Worm (Caenorhabditis elegans) whole organism, L1 larva: Measurements from ENCODE around the gene T06D8.10.

Experiments
- C16A3.4 ChIP-seq: fragments of 150-350 bp; optimal IDR thresholded peaks from 2 replicates; lab custom pipeline; 2014; ENCODE audit warnings: missing biosample characterization, missing genetic modification characterization
- C34B4.2 ChIP-seq: sonication (generic microtip); optimal IDR thresholded peaks from 2 replicates; lab custom pipeline; 2017; ENCODE audit warnings: mild to moderate bottlenecking, missing genetic modification characterization, missing compliant biosample characterization
- F16B12.6 ChIP-seq: fragments of 150-350 bp; optimal IDR thresholded peaks from 2 replicates; lab custom pipeline; 2014; ENCODE audit warnings: missing biosample characterization, missing genetic modification characterization
- aha-1 ChIP-seq: fragments of 150-350 bp; optimal IDR thresholded peaks from 2 replicates; lab custom pipeline; 2014; ENCODE audit warnings: missing biosample characterization, missing genetic modification characterization
- ceh-8 ChIP-seq: fragments of 200-800 bp; sonication (Bioruptor generic); optimal IDR thresholded peaks from 2 replicates; lab custom pipeline; 2018; ENCODE audit warnings: mild to moderate bottlenecking, missing genetic modification characterization, moderate library complexity, missing compliant biosample characterization
- ceh-82 ChIP-seq, 3 experiments: fragments of 150-350 bp in 1 of 3; sonication (generic microtip) in 2 of 3; optimal IDR thresholded peaks; 2 replicates each; lab custom pipeline; 2014 to 2017; ENCODE audit warnings: missing biosample characterization in 3 of 3, missing genetic modification characterization in 3 of 3
- ceh-88 ChIP-seq: fragments of 200-800 bp; sonication (Bioruptor generic); IDR thresholded peaks from 2 replicates; pipeline ENCODE4 v1.3.6; 2022; ENCODE audit warnings: missing genetic modification characterization, missing compliant biosample characterization
- ceh-90 ChIP-seq: sonication (generic microtip); optimal IDR thresholded peaks from 2 replicates; lab custom pipeline; 2016; ENCODE audit warnings: missing genetic modification characterization, missing compliant biosample characterization
- dpl-1 ChIP-seq, 3 experiments: fragments of 150-350 bp in 2 of 3; sonication (generic microtip) in 1 of 3; optimal IDR thresholded peaks; 2 replicates each; lab custom pipeline; 2014 to 2017; ENCODE audit warnings: missing biosample characterization in 3 of 3, missing genetic modification characterization in 3 of 3, missing genetic modification reagents in 3 of 3
- dsc-1 ChIP-seq: sonication (generic microtip); optimal IDR thresholded peaks from 2 replicates; lab custom pipeline; 2016; ENCODE audit warnings: mild to moderate bottlenecking, missing genetic modification characterization, missing compliant biosample characterization
- efl-1 ChIP-seq, 4 experiments: fragments of 150-350 bp; optimal IDR thresholded peaks in 3 of 4; peaks in 1 of 4; 1 replicate in 1 of 4; 2 replicates in 3 of 4; lab custom pipeline; 2014; ENCODE audit warnings: missing biosample characterization in 2 of 4, missing genetic modification characterization in 2 of 4, missing genetic modification reagents in 2 of 4
- egl-27 ChIP-seq, 2 experiments: fragments of 150-350 bp in 1 of 2; sonication (generic microtip); optimal IDR thresholded peaks; 3 replicates each; lab custom pipeline; 2017 to 2018; ENCODE audit warnings: missing biosample characterization in 2 of 2, missing genetic modification characterization in 2 of 2, missing genetic modification reagents in 2 of 2
- elt-2 ChIP-seq: sonication (generic microtip); optimal IDR thresholded peaks from 2 replicates; lab custom pipeline; 2016; ENCODE audit warnings: missing genetic modification characterization, mild to moderate bottlenecking, inconsistent platforms, missing compliant biosample characterization, missing genetic modification reagents
- elt-3 ChIP-seq, 6 experiments: fragments of 150-350 bp in 1 of 6; sonication (generic microtip); optimal IDR thresholded peaks; 2 replicates each; lab custom pipeline; 2017 to 2018; ENCODE audit warnings: missing biosample characterization in 6 of 6, missing genetic modification characterization in 6 of 6, inconsistent platforms in 1 of 6
- fkh-4 ChIP-seq: sonication (generic microtip); optimal IDR thresholded peaks from 2 replicates; lab custom pipeline; 2016; ENCODE audit warnings: missing compliant biosample characterization, missing genetic modification characterization, borderline replicate concordance
- grh-1 ChIP-seq: fragments of 200-800 bp; sonication (Bioruptor generic); IDR thresholded peaks from 2 replicates; pipeline ENCODE4 v1.3.6; 2022; ENCODE audit warnings: missing genetic modification reagents, missing genetic modification characterization, missing compliant biosample characterization
- irx-1 ChIP-seq: sonication (generic microtip); optimal IDR thresholded peaks from 2 replicates; lab custom pipeline; 2016; ENCODE audit warnings: missing genetic modification characterization, missing compliant biosample characterization
- jun-1 ChIP-seq: fragments of 150-350 bp; optimal IDR thresholded peaks from 2 replicates; lab custom pipeline; 2014; ENCODE audit warnings: missing biosample characterization, missing genetic modification reagents, missing genetic modification characterization
- lin-14 ChIP-seq: fragments of 200-800 bp; sonication (Bioruptor generic); optimal IDR thresholded peaks from 2 replicates; lab custom pipeline; 2018; ENCODE audit warnings: mild to moderate bottlenecking, missing genetic modification characterization, moderate library complexity, missing compliant biosample characterization
- lin-35 ChIP-seq, 2 experiments: fragments of 150-350 bp; optimal IDR thresholded peaks; 2 replicates each; lab custom pipeline; 2014; ENCODE audit warnings: missing biosample characterization in 2 of 2, missing genetic modification characterization in 2 of 2, missing genetic modification reagents in 2 of 2
- lir-3 ChIP-seq: sonication (generic microtip); optimal IDR thresholded peaks from 2 replicates; lab custom pipeline; 2016; ENCODE audit warnings: mild to moderate bottlenecking, missing genetic modification characterization, moderate library complexity, missing compliant biosample characterization; ENCODE audit not compliant: poor library complexity
- mab-9 ChIP-seq: fragments of 200-800 bp; sonication (Bioruptor generic); IDR thresholded peaks from 2 replicates; pipeline ENCODE4 v1.3.6; 2022; ENCODE audit warnings: missing genetic modification reagents, missing genetic modification characterization, missing compliant biosample characterization
- nhr-11 ChIP-seq: fragments of 150-350 bp; optimal IDR thresholded peaks from 2 replicates; lab custom pipeline; 2014; ENCODE audit warnings: missing biosample characterization, missing genetic modification characterization
- nhr-20 ChIP-seq: sonication (generic microtip); optimal IDR thresholded peaks from 2 replicates; lab custom pipeline; 2016; ENCODE audit warnings: mild to moderate bottlenecking, missing genetic modification characterization, missing compliant biosample characterization
- nhr-237 ChIP-seq: fragments of 150-350 bp; optimal IDR thresholded peaks from 2 replicates; lab custom pipeline; 2014; ENCODE audit warnings: missing biosample characterization, missing genetic modification characterization
- nhr-77 ChIP-seq: fragments of 150-350 bp; optimal IDR thresholded peaks from 2 replicates; lab custom pipeline; 2014; ENCODE audit warnings: missing biosample characterization, missing genetic modification characterization
- nhr-84 ChIP-seq: sonication (generic microtip); optimal IDR thresholded peaks from 2 replicates; lab custom pipeline; 2017; ENCODE audit warnings: missing biosample characterization, missing genetic modification characterization
- nhr-90 ChIP-seq: sonication (generic microtip); optimal IDR thresholded peaks from 2 replicates; lab custom pipeline; 2016; ENCODE audit warnings: mild to moderate bottlenecking, missing genetic modification characterization, missing compliant biosample characterization; ENCODE audit not compliant: poor library complexity
- pag-3 ChIP-seq: sonication (generic microtip); optimal IDR thresholded peaks from 2 replicates; lab custom pipeline; 2017; ENCODE audit warnings: missing genetic modification characterization, mild to moderate bottlenecking, missing compliant biosample characterization, antibody characterized with exemption, borderline replicate concordance; ENCODE audit not compliant: insufficient read depth
- pax-3 ChIP-seq: fragments of 200-800 bp; sonication (Bioruptor generic); optimal IDR thresholded peaks from 2 replicates; lab custom pipeline; 2018; ENCODE audit warnings: mild to moderate bottlenecking, missing genetic modification characterization, moderate library complexity, missing compliant biosample characterization
- rnt-1 ChIP-seq: sonication (generic microtip); optimal IDR thresholded peaks from 2 replicates; lab custom pipeline; 2016; ENCODE audit warnings: mild to moderate bottlenecking, missing genetic modification characterization, moderate library complexity, missing compliant biosample characterization
- sup-37 ChIP-seq: fragments of 200-800 bp; sonication (Bioruptor generic); optimal IDR thresholded peaks from 2 replicates; lab custom pipeline; 2018; ENCODE audit warnings: mild to moderate bottlenecking, missing genetic modification characterization, missing compliant biosample characterization
- tlp-1 ChIP-seq: fragments of 150-350 bp; optimal IDR thresholded peaks from 2 replicates; lab custom pipeline; 2014; ENCODE audit warnings: missing biosample characterization, missing genetic modification characterization
- unc-86 ChIP-seq: sonication (generic microtip); optimal IDR thresholded peaks from 2 replicates; lab custom pipeline; 2016; ENCODE audit warnings: missing genetic modification characterization, missing compliant biosample characterization
- vab-15 ChIP-seq: sonication (generic microtip); optimal IDR thresholded peaks from 2 replicates; lab custom pipeline; 2017; ENCODE audit warnings: missing genotype, mild to moderate bottlenecking, missing genetic modification characterization, missing compliant biosample characterization
- xbp-1 ChIP-seq: sonication (generic microtip); optimal IDR thresholded peaks from 2 replicates; lab custom pipeline; 2016; ENCODE audit warnings: missing genetic modification characterization, missing compliant biosample characterization
- zag-1 ChIP-seq: fragments of 150-350 bp; optimal IDR thresholded peaks from 2 replicates; lab custom pipeline; 2014; ENCODE audit warnings: missing biosample characterization, missing genetic modification characterization
- zip-4 ChIP-seq: fragments of 200-800 bp; sonication (Bioruptor generic); optimal IDR thresholded peaks from 2 replicates; lab custom pipeline; 2018; ENCODE audit warnings: mild to moderate bottlenecking, missing genetic modification characterization, moderate library complexity, missing compliant biosample characterization
- ztf-11 ChIP-seq, 2 experiments: sonication (generic microtip); optimal IDR thresholded peaks; 2 replicates each; lab custom pipeline; 2016 to 2017; ENCODE audit warnings: missing genetic modification characterization in 2 of 2, missing biosample characterization in 1 of 2, missing compliant biosample characterization in 1 of 2

T06D8.10 gene

DNA sequence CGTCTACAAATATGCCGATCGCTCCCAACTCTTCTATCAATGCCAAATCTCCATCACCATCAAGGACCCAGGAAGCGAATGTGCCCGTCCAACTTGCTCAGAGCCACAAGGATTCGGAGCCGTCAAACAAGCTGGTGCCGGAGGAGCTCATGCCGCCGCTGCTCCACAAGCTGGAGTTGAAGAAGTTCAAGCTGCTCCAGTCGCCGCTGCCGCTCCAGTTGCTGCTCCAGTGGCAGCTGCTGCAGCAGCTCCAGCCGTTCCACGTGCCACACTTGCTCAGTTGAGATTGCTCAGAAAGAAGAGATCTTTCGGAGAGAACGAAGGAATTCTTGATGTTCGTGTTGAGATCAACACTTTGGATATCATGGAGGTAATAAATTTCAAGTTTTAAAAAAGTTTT, 23.5 kb upstream of the T06D8.10 start:
- TF ChIP-seq F16B12.6 (tag; lab: Kevin White, UChicago) (no peak), aha-1 (tag; lab: Kevin White, UChicago) (no peak), mab-9 (no peak), C16A3.4 (tag; lab: Kevin White, UChicago) (no peak), zag-1 (tag; lab: Kevin White, UChicago) (no peak), rnt-1 (tag; lab: Kevin White, UChicago) (no peak), lir-3 (no peak), ceh-8 (GFP tag; lab: Kevin White, UChicago) (no peak), dsc-1 (tag; lab: Kevin White, UChicago) (no peak), egl-27 (tag; optimal IDR thresholded peaks at IDR 0.05; lab: Kevin White, UChicago) (no peak), unc-86 (no peak), ceh-90 (no peak), nhr-237 (tag; lab: Kevin White, UChicago) (no peak), xbp-1 (no peak), elt-3 (tag; optimal IDR thresholded peaks at IDR 0.05; lab: Kevin White, UChicago) (no peak), C34B4.2 (no peak), ceh-88 (GFP tag; lab: Robert Waterston, UW) (no peak), dpl-1 (GFP tag; optimal IDR thresholded peaks at IDR 0.05; lab: Kevin White, UChicago) (no peak), pax-3 (tag; lab: Kevin White, UChicago) (no peak)

DNA sequence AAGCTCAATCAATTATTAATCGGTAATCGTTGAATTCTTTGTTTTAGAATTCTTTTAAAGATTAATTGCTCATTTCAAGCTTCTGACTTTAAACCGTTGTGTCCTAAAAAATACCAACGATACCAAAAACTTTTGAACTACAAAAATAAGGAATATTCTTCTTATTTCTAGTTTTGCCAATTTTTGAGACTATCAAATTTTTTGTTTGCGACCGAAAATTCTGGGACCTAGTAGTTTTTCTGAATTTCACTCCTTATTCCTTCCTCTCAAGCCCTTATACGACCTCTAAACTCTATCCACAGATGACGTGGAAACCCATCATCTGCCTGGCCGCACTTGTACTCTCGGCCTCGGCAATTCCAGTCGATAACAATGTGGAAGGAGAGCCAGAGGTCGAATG, 21.5 kb upstream of the T06D8.10 start, which contains the start of gene cut-1:
Gene cut-1 (plus strand): TSS at position 301 of the 400 bp plus-strand sequence.
- TF ChIP-seq elt-3 (tag; optimal IDR thresholded peaks at IDR 0.05; lab: Kevin White, UChicago) (no peak), lin-14 (GFP tag; lab: Kevin White, UChicago) (no peak), nhr-11 (tag; lab: Kevin White, UChicago) (no peak), jun-1 (tag; lab: Kevin White, UChicago) (no peak), C16A3.4 (tag; lab: Kevin White, UChicago) (no peak), ceh-8 (GFP tag; lab: Kevin White, UChicago) (no peak), irx-1 (tag; lab: Kevin White, UChicago) (no peak), nhr-20 (tag; lab: Kevin White, UChicago) (no peak), C34B4.2 (no peak), pag-3 (tag; lab: Kevin White, UChicago) (no peak)
- TF ChIP-seq, all 84 proteins: peak for 0

DNA sequence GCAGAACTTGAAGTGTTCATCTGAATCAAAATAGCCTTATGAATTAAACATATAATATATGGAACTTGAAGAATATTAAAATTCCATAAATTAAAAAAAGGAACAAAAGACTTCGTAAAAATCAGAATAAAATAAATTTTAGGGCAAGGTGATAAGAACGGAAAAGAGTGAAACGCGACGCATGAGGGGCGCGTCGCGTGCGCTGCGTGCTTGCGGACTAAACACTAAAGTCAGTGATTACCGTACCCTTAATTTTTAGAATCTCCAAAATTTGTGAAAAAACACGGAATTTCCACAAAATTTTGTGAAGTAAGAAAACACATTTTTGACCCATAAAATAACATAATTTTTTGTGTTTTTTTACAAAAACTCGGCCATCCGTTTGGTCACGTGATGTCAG, 13.9 kb upstream of the T06D8.10 start, which contains the start of gene T05B9.1:
Gene T05B9.1 (minus strand): TSS at position 20 of the 400 bp plus-strand sequence.
- TF ChIP-seq mab-9 (no peak), unc-86 (no peak)

DNA sequence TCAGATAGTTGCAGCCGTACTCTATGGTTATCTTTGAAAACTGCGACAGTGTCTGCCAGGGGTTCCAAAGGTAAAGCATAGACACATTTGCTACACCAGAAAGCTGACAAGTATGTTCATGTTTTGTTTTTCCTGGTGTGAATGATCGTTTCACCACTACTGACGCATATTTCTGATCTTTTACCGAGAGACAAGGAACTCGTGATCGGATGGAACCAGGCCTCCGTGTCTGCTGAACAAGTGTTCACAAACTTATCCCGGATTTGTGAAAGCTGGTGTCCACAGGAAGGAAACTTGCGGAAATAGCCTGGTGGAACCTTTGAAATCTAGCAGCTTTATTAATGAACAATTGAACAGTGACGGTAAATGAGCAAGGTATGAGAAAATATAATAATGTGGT, 12.5 kb upstream of the T06D8.10 start:
- no peak for TF ChIP-seq fkh-4
- no peak for TF ChIP-seq sup-37
- no peak for TF ChIP-seq nhr-84 (tag; lab: Kevin White, UChicago)
- no peak for TF ChIP-seq lin-35 (GFP tag; optimal IDR thresholded peaks at IDR 0.05; lab: Kevin White, UChicago)
- no peak for TF ChIP-seq efl-1 (optimal IDR thresholded peaks at IDR 0.05; lab: Kevin White, UChicago)
- no peak for TF ChIP-seq efl-1 (GFP tag; optimal IDR thresholded peaks at IDR 0.05 in 1 of 2; lab: Kevin White, UChicago)
- TF ChIP-seq unc-86 = no peak
- TF ChIP-seq tlp-1 (tag; lab: Kevin White, UChicago) = no peak
- no peak for TF ChIP-seq zag-1 (tag; lab: Kevin White, UChicago)
- no peak for TF ChIP-seq lin-14 (GFP tag; lab: Kevin White, UChicago)
- TF ChIP-seq elt-3 (tag; optimal IDR thresholded peaks at IDR 0.05; lab: Kevin White, UChicago) = no peak
- TF ChIP-seq grh-1 = no peak
- TF ChIP-seq zip-4 (GFP tag; lab: Kevin White, UChicago) = no peak
- no peak for TF ChIP-seq mab-9
- TF ChIP-seq vab-15 (tag; lab: Kevin White, UChicago) = no peak
- no peak for TF ChIP-seq elt-2 (tag; lab: Kevin White, UChicago)
- no peak for TF ChIP-seq nhr-90 (tag; lab: Kevin White, UChicago)
- TF ChIP-seq ztf-11 (tag; optimal IDR thresholded peaks at IDR 0.05; lab: Kevin White, UChicago) = no peak
- TF ChIP-seq nhr-77 (tag; lab: Kevin White, UChicago) = no peak
- TF ChIP-seq ceh-82 (tag; optimal IDR thresholded peaks at IDR 0.05; lab: Kevin White, UChicago) = no peak
- TF ChIP-seq jun-1 (tag; lab: Kevin White, UChicago) = no peak
